Fruit fly (Drosophila melanogaster): Measurements from ENCODE around the gene Vha68-2.

dm6 chr2L:12966290-12966689, 7.8 kb upstream of the Vha68-2 start, which contains the start of gene CG16800:
- TF ChIP-seq vri (GFP tag; optimal IDR thresholded peaks at IDR 0.05) (no peak), CG11902 (GFP tag; optimal IDR thresholded peaks at IDR 0.05) (no peak), CG6276 (GFP tag; optimal IDR thresholded peaks at IDR 0.05) (no peak), acj6 (GFP tag; optimal IDR thresholded peaks at IDR 0.05) (no peak), CG6808 (GFP tag; optimal IDR thresholded peaks at IDR 0.05) (no peak), OdsH (GFP tag; optimal IDR thresholded peaks at IDR 0.05) (no peak), net (GFP tag; optimal IDR thresholded peaks at IDR 0.05) (no peak), Blimp-1 (GFP tag; optimal IDR thresholded peaks at IDR 0.05) (no peak), CG16779 (tag; optimal IDR thresholded peaks at IDR 0.05) (no peak), CG8119 (GFP tag; IDR thresholded peaks at IDR 0.05) (no peak), CG4318 (GFP tag; optimal IDR thresholded peaks at IDR 0.05) (no peak), CG8319 (GFP tag; optimal IDR thresholded peaks at IDR 0.05) (no peak), CG11762 (GFP tag; optimal IDR thresholded peaks at IDR 0.05; ENCODE audit: insufficient read depth) (no peak)

Data from whole organism, prepupa.